Worm (Caenorhabditis elegans) whole organism, young adult: Measurements from ENCODE around the gene cdh-4.

Experiments used
- B0261.1 ChIP-seq: sonication (generic microtip); optimal IDR thresholded peaks from 2 replicates; lab custom pipeline; 2016; ENCODE audit warnings: mild to moderate bottlenecking, missing genetic modification characterization, moderate library complexity, missing compliant biosample characterization
- C06A6.2 ChIP-seq: fragments of 200-800 bp; sonication (Bioruptor generic); conservative IDR thresholded peaks from 2 replicates; pipeline ENCODE4 v1.3.6; 2022; ENCODE audit warnings: missing genetic modification characterization, missing compliant biosample characterization
- F10E7.11 ChIP-seq: sonication (generic microtip); optimal IDR thresholded peaks from 2 replicates; lab custom pipeline; 2017; ENCODE audit warnings: mild to moderate bottlenecking, missing genetic modification characterization, moderate library complexity, missing compliant biosample characterization
- F49E8.2 ChIP-seq: sonication (generic microtip); optimal IDR thresholded peaks from 3 replicates; lab custom pipeline; 2017; ENCODE audit warnings: missing genetic modification characterization, mild to moderate bottlenecking, missing compliant biosample characterization, antibody characterized with exemption, moderate library complexity; ENCODE audit not compliant: insufficient read depth
- K11D2.4 ChIP-seq: fragments of 200-800 bp; sonication (Bioruptor generic); IDR thresholded peaks from 2 replicates; pipeline ENCODE4 v1.3.6; 2022; ENCODE audit warnings: missing genetic modification reagents, missing genetic modification characterization, missing compliant biosample characterization
- T26A5.8 ChIP-seq: sonication (generic microtip); optimal IDR thresholded peaks from 2 replicates; lab custom pipeline; 2016; ENCODE audit warnings: missing genetic modification characterization, missing compliant biosample characterization
- Y56A3A.18 ChIP-seq: fragments of 200-800 bp; sonication (Bioruptor generic); IDR thresholded peaks from 2 replicates; pipeline ENCODE4 v1.3.6; 2022; ENCODE audit warnings: missing genetic modification reagents, missing genetic modification characterization, missing compliant biosample characterization
- Y67H2A.10 ChIP-seq: fragments of 200-800 bp; sonication (Bioruptor generic); conservative IDR thresholded peaks from 2 replicates; pipeline ENCODE4 v1.3.6; 2022; ENCODE audit warnings: missing genetic modification reagents, missing genetic modification characterization, missing compliant biosample characterization
- ama-1 ChIP-seq, 3 experiments: fragments of 150-350 bp in 1 of 3; sonication (generic microtip) in 2 of 3; optimal IDR thresholded peaks; 2 replicates each; lab custom pipeline; 2014 to 2018; ENCODE audit warnings: missing biosample characterization in 2 of 3, missing genetic modification characterization in 2 of 3, missing genetic modification reagents in 2 of 3
- aptf-2 ChIP-seq: fragments of 200-800 bp; sonication (Bioruptor generic); conservative IDR thresholded peaks from 2 replicates; pipeline ENCODE4 v1.3.6; 2022; ENCODE audit warnings: missing genetic modification reagents, missing genetic modification characterization, missing compliant biosample characterization
- aptf-3 ChIP-seq: fragments of 200-800 bp; sonication (Bioruptor generic); IDR thresholded peaks from 2 replicates; pipeline ENCODE4 v1.3.6; 2022; ENCODE audit warnings: missing genetic modification characterization, missing compliant biosample characterization
- attf-3 ChIP-seq: fragments of 200-800 bp; sonication (Bioruptor generic); conservative IDR thresholded peaks from 2 replicates; pipeline ENCODE4 v1.3.6; 2022; ENCODE audit warnings: missing genetic modification reagents, missing genetic modification characterization, missing compliant biosample characterization
- attf-5 ChIP-seq: fragments of 200-800 bp; sonication (Bioruptor generic); optimal IDR thresholded peaks from 2 replicates; lab custom pipeline; 2018; ENCODE audit warnings: mild to moderate bottlenecking, missing genetic modification characterization, missing compliant biosample characterization
- attf-6 ChIP-seq: fragments of 200-800 bp; sonication (Bioruptor generic); IDR thresholded peaks from 2 replicates; pipeline ENCODE4 v1.3.6; 2022; ENCODE audit warnings: missing genetic modification reagents, missing genetic modification characterization, missing compliant biosample characterization
- bed-2 ChIP-seq: fragments of 200-800 bp; sonication (Bioruptor generic); IDR thresholded peaks from 2 replicates; pipeline ENCODE4 v1.3.6; 2022; ENCODE audit warnings: missing genetic modification reagents, missing genetic modification characterization, missing compliant biosample characterization
- ceh-27 ChIP-seq: fragments of 200-800 bp; sonication (Bioruptor generic); optimal IDR thresholded peaks from 2 replicates; lab custom pipeline; 2018; ENCODE audit warnings: mild to moderate bottlenecking, missing genetic modification characterization, moderate library complexity, missing compliant biosample characterization
- ceh-40 ChIP-seq: fragments of 200-800 bp; sonication (Bioruptor generic); IDR thresholded peaks from 2 replicates; pipeline ENCODE4 v1.3.6; 2022; ENCODE audit warnings: missing genetic modification characterization, missing compliant biosample characterization
- ceh-58 ChIP-seq: fragments of 200-800 bp; sonication (Bioruptor generic); IDR thresholded peaks from 2 replicates; pipeline ENCODE4 v1.3.6; 2022; ENCODE audit warnings: missing genetic modification characterization, missing compliant biosample characterization
- ceh-91 ChIP-seq: fragments of 200-800 bp; sonication (Bioruptor generic); IDR thresholded peaks from 2 replicates; pipeline ENCODE4 v1.3.6; 2022; ENCODE audit warnings: missing genetic modification reagents, missing genetic modification characterization, missing compliant biosample characterization
- dox-1 ChIP-seq: fragments of 200-800 bp; sonication (Bioruptor generic); IDR thresholded peaks from 2 replicates; pipeline ENCODE4 v1.3.6; 2022; ENCODE audit warnings: missing genetic modification reagents, missing genetic modification characterization, missing compliant biosample characterization
- dpff-1 ChIP-seq: sonication (generic microtip); optimal IDR thresholded peaks from 2 replicates; lab custom pipeline; 2017; ENCODE audit warnings: mild to moderate bottlenecking, missing genetic modification characterization, missing compliant biosample characterization
- dpl-1 ChIP-seq: fragments of 150-350 bp; optimal IDR thresholded peaks from 2 replicates; lab custom pipeline; 2014; ENCODE audit warnings: missing biosample characterization, missing genetic modification reagents, missing genetic modification characterization
- efl-1 ChIP-seq: fragments of 150-350 bp; optimal IDR thresholded peaks from 2 replicates; lab custom pipeline; 2014; ENCODE audit warnings: missing biosample characterization, missing genetic modification reagents, missing genetic modification characterization
- hlh-26 ChIP-seq: fragments of 200-800 bp; sonication (Bioruptor generic); conservative IDR thresholded peaks from 2 replicates; pipeline ENCODE4 v1.3.6; 2022; ENCODE audit warnings: missing genetic modification reagents, missing genetic modification characterization, missing compliant biosample characterization
- hrde-1 ChIP-seq: sonication (generic microtip); optimal IDR thresholded peaks from 2 replicates; lab custom pipeline; 2016; ENCODE audit warnings: missing genetic modification characterization, mild to moderate bottlenecking, missing compliant biosample characterization, moderate library complexity, missing genotype, missing genetic modification reagents, borderline replicate concordance
- let-526 ChIP-seq: fragments of 200-800 bp; sonication (Bioruptor generic); IDR thresholded peaks from 2 replicates; pipeline ENCODE4 v1.3.6; 2022; ENCODE audit warnings: missing genetic modification reagents, missing genetic modification characterization, missing compliant biosample characterization
- let-607 ChIP-seq, 2 experiments: fragments of 200-800 bp in 1 of 2; sonication (Bioruptor generic) in 1 of 2; sonication (generic microtip) in 1 of 2; optimal IDR thresholded peaks; 2 replicates each; lab custom pipeline; 2016 to 2018; ENCODE audit warnings: mild to moderate bottlenecking in 2 of 2, missing compliant biosample characterization in 2 of 2, missing genetic modification characterization in 2 of 2, moderate library complexity in 2 of 2, missing genotype in 1 of 2
- lin-35 ChIP-seq, 3 experiments: fragments of 150-350 bp in 2 of 3; sonication (generic microtip) in 1 of 3; optimal IDR thresholded peaks; 2 replicates each; lab custom pipeline; 2014 to 2018; ENCODE audit warnings: missing biosample characterization in 3 of 3, missing genetic modification characterization in 3 of 3, missing genetic modification reagents in 3 of 3
- lin-54 ChIP-seq: fragments of 200-800 bp; sonication (Bioruptor generic); optimal IDR thresholded peaks from 2 replicates; lab custom pipeline; 2018; ENCODE audit warnings: mild to moderate bottlenecking, missing genetic modification characterization, missing compliant biosample characterization
- lir-1 ChIP-seq: fragments of 200-800 bp; sonication (Bioruptor generic); conservative IDR thresholded peaks from 2 replicates; pipeline ENCODE4 v1.3.6; 2022; ENCODE audit warnings: missing genetic modification reagents, missing genetic modification characterization, missing compliant biosample characterization
- lsl-1 ChIP-seq: fragments of 200-800 bp; sonication (Bioruptor generic); optimal IDR thresholded peaks from 2 replicates; lab custom pipeline; 2018; ENCODE audit warnings: mild to moderate bottlenecking, missing genetic modification characterization, moderate library complexity, missing compliant biosample characterization
- lsy-27 ChIP-seq: sonication (generic microtip); optimal IDR thresholded peaks from 2 replicates; lab custom pipeline; 2017; ENCODE audit warnings: missing genetic modification characterization, mild to moderate bottlenecking, missing compliant biosample characterization, antibody characterized with exemption, missing genotype, borderline replicate concordance; ENCODE audit not compliant: insufficient read depth
- madf-8 ChIP-seq: fragments of 200-800 bp; sonication (Bioruptor generic); conservative IDR thresholded peaks from 2 replicates; pipeline ENCODE4 v1.3.6; 2022; ENCODE audit warnings: missing genetic modification reagents, missing genetic modification characterization, missing compliant biosample characterization
- mcd-1 ChIP-seq: fragments of 200-800 bp; sonication (Bioruptor generic); IDR thresholded peaks from 2 replicates; pipeline ENCODE4 v1.3.6; 2022; ENCODE audit warnings: missing genetic modification reagents, missing genetic modification characterization, missing compliant biosample characterization
- mel-28 ChIP-seq: sonication (generic microtip); optimal IDR thresholded peaks from 2 replicates; lab custom pipeline; 2016; ENCODE audit warnings: borderline replicate concordance, mild to moderate bottlenecking, missing genetic modification characterization, missing compliant biosample characterization
- nfyb-1 ChIP-seq: fragments of 200-800 bp; sonication (Bioruptor generic); IDR thresholded peaks from 2 replicates; pipeline ENCODE4 v1.3.6; 2022; ENCODE audit warnings: missing genetic modification reagents, missing genetic modification characterization, missing compliant biosample characterization
- nhr-179 ChIP-seq: sonication (generic microtip); optimal IDR thresholded peaks from 2 replicates; lab custom pipeline; 2016; ENCODE audit warnings: mild to moderate bottlenecking, missing genetic modification characterization, missing compliant biosample characterization
- pha-4 ChIP-seq: fragments of 150-350 bp; sonication (generic microtip); optimal IDR thresholded peaks from 2 replicates; lab custom pipeline; 2014; ENCODE audit warnings: missing biosample characterization, missing genetic modification reagents, missing genetic modification characterization
- snpc-3.4 ChIP-seq: sonication (generic microtip); optimal IDR thresholded peaks from 2 replicates; lab custom pipeline; 2017; ENCODE audit warnings: missing genetic modification characterization, mild to moderate bottlenecking, missing compliant biosample characterization, antibody characterized with exemption, moderate library complexity, missing genotype, missing genetic modification reagents
- unc-130 ChIP-seq: sonication (generic microtip); optimal IDR thresholded peaks from 2 replicates; lab custom pipeline; 2016; ENCODE audit warnings: missing genetic modification reagents, missing genetic modification characterization, missing compliant biosample characterization
- unc-62 ChIP-seq: fragments of 150-350 bp; optimal IDR thresholded peaks from 2 replicates; lab custom pipeline; 2014; ENCODE audit warnings: missing biosample characterization, missing genetic modification reagents, missing genetic modification characterization
- xnd-1 ChIP-seq: sonication (generic microtip); optimal IDR thresholded peaks from 2 replicates; lab custom pipeline; 2016; ENCODE audit warnings: missing genotype, missing genetic modification reagents, missing genetic modification characterization, missing compliant biosample characterization
- zfh-2 ChIP-seq: fragments of 200-800 bp; sonication (Bioruptor generic); conservative IDR thresholded peaks from 2 replicates; pipeline ENCODE4 v1.3.6; 2022; ENCODE audit warnings: missing genetic modification reagents, missing genetic modification characterization, missing compliant biosample characterization
- ztf-18 ChIP-seq: sonication (generic microtip); optimal IDR thresholded peaks from 2 replicates; lab custom pipeline; 2016; ENCODE audit warnings: missing genotype, mild to moderate bottlenecking, missing genetic modification characterization, missing compliant biosample characterization
- ztf-26 ChIP-seq: sonication (generic microtip); optimal IDR thresholded peaks from 2 replicates; lab custom pipeline; 2017; ENCODE audit warnings: missing genetic modification characterization, missing compliant biosample characterization

cdh-4 gene

ce11 chrIII:4520057-4520456 lies at the start of gene cdh-4:
TSS of gene cdh-4 (plus strand) at chrIII:4520357.
- TF ChIP-seq xnd-1 (peak; percentile 5), dpl-1 (GFP tag; lab: Kevin White, UChicago) (peak; percentile 29), unc-130 (GFP tag; lab: Kevin White, UChicago) (no peak), madf-8 (peak; percentile 62; the same call in 1 of the 2 replicates), ceh-40 (no peak), mel-28 (tag; lab: Kevin White, UChicago) (no peak), B0261.1 (tag; lab: Kevin White, UChicago) (no peak), efl-1 (GFP tag; lab: Kevin White, UChicago) (peak; percentile 41)
- TF ChIP-seq, all 124 proteins: peak for 4

- TF ChIP-seq attf-6 (GFP tag; lab: Robert Waterston, UW) (0 out of 2 replicates have a peak, but pooled peaks have one; percentile 21), zfh-2 (no peak), ztf-18 (tag; lab: Kevin White, UChicago) (peak; percentile 73), lin-35 (GFP tag; optimal IDR thresholded peaks at IDR 0.05; lab: Kevin White, UChicago) (peak in 1 of 3 experiments; percentile 68), F10E7.11 (tag; lab: Kevin White, UChicago) (peak; percentile 73), bed-2 (GFP tag; lab: Robert Waterston, UW) (no peak), ceh-27 (GFP tag; lab: Kevin White, UChicago) (peak; percentile 67), nfyb-1 (GFP tag; lab: Robert Waterston, UW) (peak; percentile 84), B0261.1 (tag; lab: Kevin White, UChicago) (peak; percentile 93), ceh-40 (0 out of 2 replicates have a peak, but pooled peaks have one; percentile 57), aptf-3 (GFP tag; lab: Robert Waterston, UW) (0 out of 2 replicates have a peak, but pooled peaks have one; percentile 75), hlh-26 (GFP tag; lab: Robert Waterston, UW) (no peak), K11D2.4 (GFP tag; lab: Robert Waterston, UW) (0 out of 2 replicates have a peak, but pooled peaks have one; percentile 45), T26A5.8 (tag; lab: Kevin White, UChicago) (peak; percentile 70), let-526 (GFP tag; lab: Robert Waterston, UW) (peak; percentile 67; the same call in 1 of the 2 replicates), F49E8.2 (tag; lab: Kevin White, UChicago) (peak; percentile 75), ztf-26 (tag; lab: Kevin White, UChicago) (peak; percentile 66), nhr-179 (tag; lab: Kevin White, UChicago) (no peak), lir-1 (GFP tag; lab: Robert Waterston, UW) (peak; percentile 61; the same call in 1 of the 2 replicates), C06A6.2 (GFP tag; lab: Robert Waterston, UW) (peak; percentile 73), pha-4 (no peak), hrde-1 (peak; percentile 64), unc-62 (no peak), ceh-58 (no peak), attf-3 (GFP tag; lab: Robert Waterston, UW) (no peak; the same call in 1 of the 2 replicates), dpff-1 (peak; percentile 81), ceh-91 (GFP tag; lab: Robert Waterston, UW) (0 out of 2 replicates have a peak, but pooled peaks have one; percentile 20), lin-54 (peak; percentile 53), Y56A3A.18 (GFP tag; lab: Robert Waterston, UW) (peak; percentile 78; the same call in 1 of the 2 replicates), lsy-27 (tag; lab: Kevin White, UChicago) (no peak), lsl-1 (GFP tag; lab: Kevin White, UChicago) (peak; percentile 64), let-607 (tag; optimal IDR thresholded peaks at IDR 0.05; lab: Kevin White, UChicago) (peak; percentile 55 to 67), mcd-1 (peak; percentile 70), attf-5 (GFP tag; lab: Kevin White, UChicago) (peak; percentile 52), ama-1 (optimal IDR thresholded peaks at IDR 0.05; lab: Kevin White, UChicago) (no peak), ama-1 (GFP tag; optimal IDR thresholded peaks at IDR 0.05; lab: Kevin White, UChicago) (peak in 1 of 2 experiments; percentile 84), Y67H2A.10 (GFP tag; lab: Robert Waterston, UW) (peak; percentile 72), dox-1 (GFP tag; lab: Robert Waterston, UW) (peak; percentile 83), aptf-2 (no peak), snpc-3.4 (tag; lab: Kevin White, UChicago) (no peak)
Measured at ce11 chrIII:4470793-4471192, 49.4 kb upstream of the cdh-4 start.
